Worm (Caenorhabditis elegans) whole organism, L4/young adult: ENCODE measurements around the gene C14C6.8.

Source experiments
- W03F9.2 ChIP-seq: fragments of 150-350 bp; optimal IDR thresholded peaks from 2 replicates; lab custom pipeline; 2014; ENCODE audit warnings: missing biosample characterization, missing genetic modification characterization
- dao-5 ChIP-seq: sonication (generic microtip); optimal IDR thresholded peaks from 2 replicates; lab custom pipeline; 2016; ENCODE audit warnings: missing genotype, missing genetic modification characterization, moderate library complexity, missing compliant biosample characterization
- him-1 ChIP-seq: sonication (generic microtip); optimal IDR thresholded peaks from 2 replicates; lab custom pipeline; 2016; ENCODE audit warnings: missing genotype, missing genetic modification reagents, missing genetic modification characterization, missing compliant biosample characterization

DNA sequence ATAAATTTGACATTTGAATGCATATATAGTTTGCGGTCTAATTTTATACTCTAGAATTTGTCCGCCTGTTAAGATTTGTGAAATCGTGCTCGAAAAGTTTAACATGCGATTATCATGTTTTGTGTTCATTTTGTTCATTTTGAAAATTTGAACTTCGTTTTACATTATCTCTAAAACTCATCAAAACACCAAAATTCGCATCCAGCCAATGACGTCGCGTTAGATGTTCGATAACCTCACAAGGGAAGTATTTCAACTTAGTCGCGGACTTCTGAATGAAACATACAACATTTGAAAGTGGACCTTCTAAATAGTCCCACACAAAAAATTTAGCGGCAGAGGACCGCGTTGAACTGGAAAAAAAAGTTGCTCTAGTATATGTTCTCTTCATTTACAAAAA, 11.5 kb downstream of the C14C6.8 start:
- TF ChIP-seq him-1 (no peak), W03F9.2 (tag; lab: Kevin White, UChicago) (no peak), dao-5 (tag; lab: Kevin White, UChicago) (no peak)
